Fruit fly (Drosophila melanogaster): Measurements from ENCODE around the gene CG42711.

Gene CG42711

dm6 chr2L:13947476-13947875, 16.3 kb upstream of the CG42711 start, which contains the start of gene Vajk3:
TSS of gene Vajk3 (minus strand) at chr2L:13947476.
- peak; percentile 75 for TF ChIP-seq CG4496 (GFP tag; IDR thresholded peaks at IDR 0.05)
- no peak for TF ChIP-seq Snoo (tag; optimal IDR thresholded peaks at IDR 0.05)
- TF ChIP-seq CG8301 (tag; optimal IDR thresholded peaks at IDR 0.05), result no peak

dm6 chr2L:13934542-13935065, 3.4 kb upstream of the CG42711 start, which contains the start of gene Vajk2:
TSS of gene Vajk2 (minus strand) at chr2L:13934692.
- TF ChIP-seq CG10348 (GFP tag; IDR thresholded peaks at IDR 0.05) (no peak), CG4496 (GFP tag; IDR thresholded peaks at IDR 0.05) (peak; percentile 84), Ets98B (GFP tag; IDR thresholded peaks at IDR 0.05) (peak; percentile 6; the same call in 1 of the 2 replicates)

- TF ChIP-seq CG8159 (tag; optimal IDR thresholded peaks at IDR 0.05) (no peak), gl (tag; optimal IDR thresholded peaks at IDR 0.05) (no peak), CG9948 (tag; optimal IDR thresholded peaks at IDR 0.05) (no peak), CG4496 (GFP tag; IDR thresholded peaks at IDR 0.05) (peak; percentile 15; the same call in 1 of the 3 replicates), CG12605 (GFP tag; IDR thresholded peaks at IDR 0.05) (no peak), CG13204 (GFP tag; optimal IDR thresholded peaks at IDR 0.05) (no peak), CG32121 (GFP tag; IDR thresholded peaks at IDR 0.05) (0 out of 2 replicates have a peak, but pooled peaks have one; percentile 16), EcR (GFP tag; optimal IDR thresholded peaks at IDR 0.05) (no peak), Pif1B (GFP tag; optimal IDR thresholded peaks at IDR 0.05) (no peak), fd96Ca (GFP tag; IDR thresholded peaks at IDR 0.05) (no peak), CG10348 (GFP tag; IDR thresholded peaks at IDR 0.05) (no peak), CG17806 (tag; optimal IDR thresholded peaks at IDR 0.05) (no peak), CG15710 (tag; optimal IDR thresholded peaks at IDR 0.05) (no peak), CG34367 (tag; optimal IDR thresholded peaks at IDR 0.05) (no peak), rn (GFP tag; IDR thresholded peaks at IDR 0.05) (peak; percentile 34; the same call in 1 of the 2 replicates), Snoo (tag; optimal IDR thresholded peaks at IDR 0.05) (no peak), CG8301 (tag; optimal IDR thresholded peaks at IDR 0.05) (no peak), Ets98B (GFP tag; IDR thresholded peaks at IDR 0.05) (no peak), CG14655 (GFP tag; optimal IDR thresholded peaks at IDR 0.05) (peak; percentile 30)
Measured at dm6 chr2L:13928461-13928860, 2.7 kb downstream of the CG42711 start.

dm6 chr2L:13925699-13926098, 5.5 kb downstream of the CG42711 start:
- TF ChIP-seq Pif1A (GFP tag; optimal IDR thresholded peaks at IDR 0.05), result no peak
- peak; percentile 21; the same call in 1 of the 3 replicates for TF ChIP-seq CG4496 (GFP tag; IDR thresholded peaks at IDR 0.05)
- peak; percentile 49 for TF ChIP-seq CG14655 (GFP tag; optimal IDR thresholded peaks at IDR 0.05)
- TF ChIP-seq CG8301 (tag; optimal IDR thresholded peaks at IDR 0.05), result peak; percentile 1
- TF ChIP-seq CG12605 (GFP tag; IDR thresholded peaks at IDR 0.05), result no peak

dm6 chr2L:13923984-13924383, 7.2 kb downstream of the CG42711 start:
- TF ChIP-seq rn (GFP tag; IDR thresholded peaks at IDR 0.05) (no peak), Pif1A (GFP tag; optimal IDR thresholded peaks at IDR 0.05) (no peak), CG14655 (GFP tag; optimal IDR thresholded peaks at IDR 0.05) (peak; percentile 20), CG10348 (GFP tag; IDR thresholded peaks at IDR 0.05) (no peak)

dm6 chr2L:13923453-13923852, 7.7 kb downstream of the CG42711 start, which contains the start of gene Vajk1:
TSS of gene Vajk1 (minus strand) at chr2L:13923553.
- TF ChIP-seq CG9948 (tag; optimal IDR thresholded peaks at IDR 0.05) (no peak), CG34367 (tag; optimal IDR thresholded peaks at IDR 0.05) (no peak), CG13204 (GFP tag; optimal IDR thresholded peaks at IDR 0.05) (peak; percentile 67), Ets98B (GFP tag; IDR thresholded peaks at IDR 0.05) (no peak), CG32121 (GFP tag; IDR thresholded peaks at IDR 0.05) (no peak), CG8301 (tag; optimal IDR thresholded peaks at IDR 0.05) (no peak)

dm6 chr2L:13914425-13914824, 16.7 kb downstream of the CG42711 start, which contains the start of gene Ance-3:
TSS of gene Ance-3 (plus strand) at chr2L:13914725.
- TF ChIP-seq CG12605 (GFP tag; IDR thresholded peaks at IDR 0.05), result no peak
- no peak for TF ChIP-seq CG15710 (tag; optimal IDR thresholded peaks at IDR 0.05)
- TF ChIP-seq CG8159 (tag; optimal IDR thresholded peaks at IDR 0.05), result no peak
- no peak for TF ChIP-seq CG8301 (tag; optimal IDR thresholded peaks at IDR 0.05)
- no peak for TF ChIP-seq CG13204 (GFP tag; optimal IDR thresholded peaks at IDR 0.05)
- no peak for TF ChIP-seq gl (tag; optimal IDR thresholded peaks at IDR 0.05)
- TF ChIP-seq CG10348 (GFP tag; IDR thresholded peaks at IDR 0.05), result no peak
- no peak for TF ChIP-seq Snoo (tag; optimal IDR thresholded peaks at IDR 0.05)
- TF ChIP-seq fd96Ca (GFP tag; IDR thresholded peaks at IDR 0.05), result no peak
- no peak for TF ChIP-seq CG14655 (GFP tag; optimal IDR thresholded peaks at IDR 0.05)

dm6 chr2L:13911783-13912182, 19.4 kb downstream of the CG42711 start, which contains the start of gene Acyp:
TSS of gene Acyp (plus strand) at chr2L:13912083.
- TF ChIP-seq rn (GFP tag; IDR thresholded peaks at IDR 0.05) (no peak), CG10348 (GFP tag; IDR thresholded peaks at IDR 0.05) (no peak), CG15710 (tag; optimal IDR thresholded peaks at IDR 0.05) (no peak), CG8159 (tag; optimal IDR thresholded peaks at IDR 0.05) (no peak), CG34367 (tag; optimal IDR thresholded peaks at IDR 0.05) (no peak), CG8301 (tag; optimal IDR thresholded peaks at IDR 0.05) (no peak), CG14655 (GFP tag; optimal IDR thresholded peaks at IDR 0.05) (no peak), Snoo (tag; optimal IDR thresholded peaks at IDR 0.05) (no peak), CG32121 (GFP tag; IDR thresholded peaks at IDR 0.05) (no peak), Pif1A (GFP tag; optimal IDR thresholded peaks at IDR 0.05) (no peak), CG12605 (GFP tag; IDR thresholded peaks at IDR 0.05) (no peak), CG13204 (GFP tag; optimal IDR thresholded peaks at IDR 0.05) (no peak), Pif1B (GFP tag; optimal IDR thresholded peaks at IDR 0.05) (no peak), EcR (GFP tag; optimal IDR thresholded peaks at IDR 0.05) (no peak), fd96Ca (GFP tag; IDR thresholded peaks at IDR 0.05) (no peak), Ets98B (GFP tag; IDR thresholded peaks at IDR 0.05) (no peak), gl (tag; optimal IDR thresholded peaks at IDR 0.05) (no peak), D1 (tag; optimal IDR thresholded peaks at IDR 0.05) (no peak)

All from whole organism, pupa.